Fruit fly (Drosophila melanogaster) whole organism, embryonic: ENCODE results near the gene CG8460.
A peak's percentile ranks its signal among the peaks of the same experiment; 100 is the strongest.

Experiments used
- Blimp-1 ChIP-seq: fragments of 200-800 bp; sonication (Bioruptor generic); optimal IDR thresholded peaks from 3 replicates; lab custom pipeline; 2018; ENCODE audit warnings: missing biosample characterization, missing genetic modification characterization, mild to moderate bottlenecking, moderate library complexity, missing genetic modification reagents
- Bteb2 ChIP-seq: fragments of 200-800 bp; sonication (Bioruptor generic); optimal IDR thresholded peaks from 2 replicates; lab custom pipeline; 2016; ENCODE audit warnings: missing biosample characterization, missing genetic modification characterization
- CG10366 ChIP-seq: fragments of 200-800 bp; sonication (Bioruptor generic); IDR thresholded peaks from 2 replicates; pipeline ENCODE4 v1.3.6; 2022; ENCODE audit warnings: missing biosample characterization, missing genetic modification characterization
- CG11560 ChIP-seq: fragments of 200-800 bp; sonication (Bioruptor generic); IDR thresholded peaks from 3 replicates; pipeline ENCODE4 v1.3.6; 2022; ENCODE audit warnings: missing biosample characterization, missing genetic modification characterization
- CG12104 ChIP-seq: fragments of 200-800 bp; sonication (Bioruptor generic); optimal IDR thresholded peaks from 3 replicates; lab custom pipeline; 2016; ENCODE audit warnings: missing biosample characterization, missing genetic modification characterization
- CG12391 ChIP-seq: fragments of 200-800 bp; sonication (Bioruptor generic); optimal IDR thresholded peaks from 3 replicates; lab custom pipeline; 2018; ENCODE audit warnings: missing biosample characterization, mild to moderate bottlenecking, missing genetic modification characterization, moderate library complexity
- CG12659 ChIP-seq: fragments of 200-800 bp; sonication (Bioruptor generic); optimal IDR thresholded peaks from 3 replicates; lab custom pipeline; 2017; ENCODE audit warnings: mild to moderate bottlenecking, missing biosample characterization, missing genetic modification reagents, missing genetic modification characterization
- CG15073 ChIP-seq: fragments of 200-800 bp; sonication (Bioruptor generic); optimal IDR thresholded peaks from 2 replicates; lab custom pipeline; 2016; ENCODE audit warnings: missing biosample characterization, missing genetic modification characterization
- CG16813 ChIP-seq: fragments of 200-800 bp; sonication (Bioruptor generic); IDR thresholded peaks from 3 replicates; pipeline ENCODE4 v1.3.6; 2022; ENCODE audit warnings: missing biosample characterization, missing genetic modification characterization; ENCODE audit not compliant: partially characterized antibody
- CG2875 ChIP-seq: fragments of 200-800 bp; sonication (Bioruptor generic); optimal IDR thresholded peaks from 2 replicates; lab custom pipeline; 2017; ENCODE audit warnings: missing biosample characterization, mild to moderate bottlenecking, missing genetic modification characterization, missing genetic modification reagents
- CG30403 ChIP-seq: fragments of 200-800 bp; sonication (Bioruptor generic); optimal IDR thresholded peaks from 3 replicates; lab custom pipeline; 2016; ENCODE audit warnings: missing biosample characterization, missing genetic modification characterization
- CG34376 ChIP-seq: fragments of 200-800 bp; sonication (Bioruptor generic); optimal IDR thresholded peaks from 2 replicates; lab custom pipeline; 2018; ENCODE audit warnings: missing biosample characterization, mild to moderate bottlenecking, missing genetic modification characterization
- CG4707 ChIP-seq: fragments of 200-800 bp; sonication (Bioruptor generic); optimal IDR thresholded peaks from 2 replicates; lab custom pipeline; 2018; ENCODE audit warnings: missing biosample characterization, mild to moderate bottlenecking, missing genetic modification characterization, moderate library complexity
- CG8089 ChIP-seq: fragments of 200-800 bp; sonication (Bioruptor generic); optimal IDR thresholded peaks from 3 replicates; lab custom pipeline; 2016; ENCODE audit warnings: missing biosample characterization, missing genetic modification characterization
- CG8281 ChIP-seq: fragments of 200-800 bp; sonication (Bioruptor generic); optimal IDR thresholded peaks from 2 replicates; lab custom pipeline; 2018; ENCODE audit warnings: missing biosample characterization, mild to moderate bottlenecking, missing genetic modification characterization, moderate library complexity
- CG8388 ChIP-seq: fragments of 200-800 bp; sonication (Bioruptor generic); optimal IDR thresholded peaks from 2 replicates; lab custom pipeline; 2019; ENCODE audit warnings: missing biosample characterization, mild to moderate bottlenecking, missing genetic modification characterization, moderate library complexity
- CG9932 ChIP-seq: fragments of 200-800 bp; sonication (Bioruptor generic); IDR thresholded peaks from 2 replicates; pipeline ENCODE4 v1.3.6; 2022; ENCODE audit warnings: missing biosample characterization, missing genetic modification characterization
- Chrac-16 ChIP-seq: fragments of 200-800 bp; sonication (Bioruptor generic); optimal IDR thresholded peaks from 3 replicates; lab custom pipeline; 2016; ENCODE audit warnings: missing biosample characterization, missing genetic modification characterization
- D ChIP-seq, 2 experiments: fragments of 200-800 bp in 1 of 2; fragments of >200 bp in 1 of 2; sonication (Bioruptor generic) in 1 of 2; optimal IDR thresholded peaks; 2 replicates in 1 of 2; 3 replicates in 1 of 2; lab custom pipeline; 2017; ENCODE audit warnings: mild to moderate bottlenecking in 1 of 2, missing biosample characterization in 1 of 2, missing genetic modification characterization in 1 of 2, missing genetic modification reagents in 1 of 2
- D19A ChIP-seq: fragments of 200-800 bp; optimal IDR thresholded peaks from 3 replicates; lab custom pipeline; 2019; ENCODE audit warnings: missing biosample characterization, mild to moderate bottlenecking, missing genetic modification characterization, moderate library complexity
- D19B ChIP-seq: fragments of 200-800 bp; sonication (Bioruptor generic); optimal IDR thresholded peaks from 2 replicates; lab custom pipeline; 2017; ENCODE audit warnings: missing biosample characterization, mild to moderate bottlenecking, missing genetic modification characterization
- E2f2 ChIP-seq: fragments of 200-800 bp; sonication (Bioruptor generic); IDR thresholded peaks from 2 replicates; pipeline ENCODE4 v1.3.6; 2022; ENCODE audit warnings: missing biosample characterization, missing genetic modification characterization
- Fer2 ChIP-seq: fragments of 200-800 bp; sonication (Bioruptor generic); optimal IDR thresholded peaks from 2 replicates; lab custom pipeline; 2018; ENCODE audit warnings: missing biosample characterization, mild to moderate bottlenecking, missing genetic modification characterization, moderate library complexity
- H15 ChIP-seq: fragments of 200-800 bp; sonication (Bioruptor generic); IDR thresholded peaks from 3 replicates; pipeline ENCODE4 v1.3.6; 2022; ENCODE audit warnings: missing biosample characterization, missing genetic modification characterization
- MESR4 ChIP-seq: fragments of 200-800 bp; sonication (Bioruptor generic); optimal IDR thresholded peaks from 2 replicates; lab custom pipeline; 2018; ENCODE audit warnings: missing biosample characterization, mild to moderate bottlenecking, missing genetic modification characterization, moderate library complexity
- NFAT ChIP-seq: fragments of 200-800 bp; sonication (Bioruptor generic); IDR thresholded peaks from 2 replicates; pipeline ENCODE4 v1.3.6; 2022; ENCODE audit warnings: missing biosample characterization, missing genetic modification characterization
- NfI ChIP-seq: fragments of 200-800 bp; sonication (Bioruptor generic); optimal IDR thresholded peaks from 3 replicates; lab custom pipeline; 2018; ENCODE audit warnings: missing biosample characterization, mild to moderate bottlenecking, missing genetic modification characterization, moderate library complexity
- Pdp1 ChIP-seq, 2 experiments: fragments of 200-800 bp; sonication (Bioruptor generic); optimal IDR thresholded peaks; 3 replicates each; lab custom pipeline; 2016; ENCODE audit warnings: missing biosample characterization in 2 of 2, missing genetic modification characterization in 2 of 2, mild to moderate bottlenecking in 1 of 2, moderate library complexity in 1 of 2
- Ptx1 ChIP-seq: fragments of 200-800 bp; sonication (Bioruptor generic); IDR thresholded peaks from 2 replicates; pipeline ENCODE4 v1.3.6; 2022; ENCODE audit warnings: missing biosample characterization, missing genetic modification characterization
- Trl ChIP-seq, 3 experiments: fragments of >200 bp in 2 of 3; fragments of 200-800 bp in 1 of 3; sonication (Bioruptor generic) in 1 of 3; optimal IDR thresholded peaks; 2 replicates in 1 of 3; 3 replicates in 2 of 3; lab custom pipeline; 2016 to 2017; ENCODE audit warnings: missing biosample characterization in 1 of 3, missing genetic modification characterization in 1 of 3
- ab ChIP-seq: fragments of 200-800 bp; sonication (Bioruptor generic); optimal IDR thresholded peaks from 2 replicates; lab custom pipeline; 2016; ENCODE audit warnings: missing biosample characterization, missing genetic modification characterization
- bsh ChIP-seq, 2 experiments: fragments of 200-800 bp; sonication (Bioruptor generic); optimal IDR thresholded peaks; 2 replicates each; lab custom pipeline; 2017 to 2018; ENCODE audit warnings: mild to moderate bottlenecking in 2 of 2, missing biosample characterization in 2 of 2, missing genetic modification characterization in 2 of 2, moderate library complexity in 1 of 2
- cad ChIP-seq: fragments of >200 bp; optimal IDR thresholded peaks from 2 replicates; lab custom pipeline; 2017; ENCODE audit warnings: missing biosample characterization, missing genetic modification characterization
- dysf ChIP-seq: fragments of 200-800 bp; sonication (Bioruptor generic); IDR thresholded peaks from 3 replicates; pipeline ENCODE4 v1.3.6; 2022; ENCODE audit warnings: missing biosample characterization, missing genetic modification characterization
- fd96Cb ChIP-seq: fragments of 200-800 bp; sonication (Bioruptor generic); optimal IDR thresholded peaks from 2 replicates; lab custom pipeline; 2018; ENCODE audit warnings: missing biosample characterization, mild to moderate bottlenecking, missing genetic modification characterization, moderate library complexity
- gem ChIP-seq: fragments of 200-800 bp; sonication (Bioruptor generic); optimal IDR thresholded peaks from 2 replicates; lab custom pipeline; 2019; ENCODE audit warnings: missing biosample characterization, mild to moderate bottlenecking, missing genetic modification characterization, moderate library complexity
- jing ChIP-seq: fragments of 200-800 bp; sonication (Bioruptor generic); optimal IDR thresholded peaks from 2 replicates; lab custom pipeline; 2018; ENCODE audit warnings: missing biosample characterization, mild to moderate bottlenecking, missing genetic modification characterization
- mam ChIP-seq: fragments of 200-800 bp; sonication (Bioruptor generic); optimal IDR thresholded peaks from 3 replicates; lab custom pipeline; 2016; ENCODE audit warnings: missing biosample characterization, missing genetic modification characterization
- nmo ChIP-seq: fragments of 200-800 bp; sonication (Bioruptor generic); optimal IDR thresholded peaks from 2 replicates; lab custom pipeline; 2018; ENCODE audit warnings: missing biosample characterization, mild to moderate bottlenecking, missing genetic modification characterization, moderate library complexity
- peb ChIP-seq: fragments of 200-800 bp; sonication (Bioruptor generic); IDR thresholded peaks from 2 replicates; pipeline ENCODE4 v1.3.6; 2022; ENCODE audit warnings: missing biosample characterization, missing genetic modification characterization
- pfk ChIP-seq: fragments of 200-800 bp; sonication (Bioruptor generic); optimal IDR thresholded peaks from 2 replicates; lab custom pipeline; 2018; ENCODE audit warnings: missing biosample characterization, mild to moderate bottlenecking, missing genetic modification characterization, moderate library complexity
- phol ChIP-seq: fragments of 200-800 bp; sonication (Bioruptor generic); optimal IDR thresholded peaks from 3 replicates; lab custom pipeline; 2018; ENCODE audit warnings: missing biosample characterization, mild to moderate bottlenecking, missing genetic modification characterization, moderate library complexity
- pum ChIP-seq: fragments of 200-800 bp; sonication (Bioruptor generic); optimal IDR thresholded peaks from 2 replicates; lab custom pipeline; 2016; ENCODE audit warnings: missing biosample characterization, missing genetic modification characterization
- sens-2 ChIP-seq: fragments of 200-800 bp; sonication (Bioruptor generic); IDR thresholded peaks from 2 replicates; pipeline ENCODE4 v1.3.6; 2022; ENCODE audit warnings: missing biosample characterization, missing genetic modification characterization
- sisA ChIP-seq: fragments of 200-800 bp; sonication (Bioruptor generic); IDR thresholded peaks from 2 replicates; pipeline ENCODE4 v1.3.6; 2022; ENCODE audit warnings: missing biosample characterization, missing genetic modification characterization
- zfh1 ChIP-seq: fragments of 200-800 bp; sonication (Bioruptor generic); IDR thresholded peaks from 3 replicates; pipeline ENCODE4 v1.3.6; 2022; ENCODE audit warnings: missing biosample characterization, missing genetic modification characterization

Gene CG8460

DNA sequence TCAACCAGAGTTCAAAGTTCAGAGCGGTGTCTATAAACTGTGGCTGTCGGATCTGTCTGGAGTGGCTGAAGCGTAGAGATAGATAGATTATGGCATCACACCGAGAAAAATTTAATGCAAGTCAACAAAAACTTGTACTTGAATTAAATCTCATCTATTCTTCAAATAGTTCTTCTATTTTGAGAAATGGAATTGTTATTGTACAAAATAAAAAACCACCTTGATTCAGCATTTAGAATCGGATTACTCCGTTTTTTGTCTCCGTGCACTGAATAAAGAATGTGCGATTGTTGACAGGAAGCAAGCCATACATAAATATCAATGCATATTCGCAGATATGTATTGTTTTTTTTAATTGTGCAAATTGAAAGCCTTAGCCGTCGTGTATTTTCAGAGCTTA, 32.6 kb downstream of the CG8460 start (continued):
- peak; percentile 45; the same call in 1 of the 2 replicates for TF ChIP-seq CG9932 (GFP tag; lab: Robert Waterston, UW)
- peak; percentile 7 for TF ChIP-seq CG8388 (GFP tag; lab: Kevin White, UChicago)
- no peak for TF ChIP-seq CG2875 (GFP tag; lab: Kevin White, UChicago)
- TF ChIP-seq Blimp-1 (GFP tag; lab: Kevin White, UChicago) = peak; percentile 9
- TF ChIP-seq CG10366 (GFP tag; lab: Robert Waterston, UW) = peak; percentile 31; the same call in 1 of the 2 replicates
- TF ChIP-seq cad (GFP tag; lab: Kevin White, UChicago) = no peak
- peak; percentile 32 for TF ChIP-seq nmo (GFP tag; lab: Kevin White, UChicago)
- no peak for TF ChIP-seq CG16813
- peak; percentile 25; the same call in 1 of the 2 replicates for TF ChIP-seq sisA

dm6 chr2L:8230255-8230654, 33.3 kb downstream of the CG8460 start:
- no peak for TF ChIP-seq Pdp1 (GFP tag; optimal IDR thresholded peaks at IDR 0.05; lab: Kevin White, UChicago)
- TF ChIP-seq Bteb2 (GFP tag; lab: Kevin White, UChicago) = no peak
- TF ChIP-seq CG15073 (GFP tag; lab: Kevin White, UChicago) = no peak
- TF ChIP-seq CG9932 (GFP tag; lab: Robert Waterston, UW) = no peak
- peak; percentile 4 for TF ChIP-seq phol (tag; lab: Kevin White, UChicago)
- no peak for TF ChIP-seq H15 (GFP tag; lab: Robert Waterston, UW)
- TF ChIP-seq ab (GFP tag; lab: Kevin White, UChicago) = no peak
- TF ChIP-seq gem (tag; lab: Kevin White, UChicago) = peak; percentile 15
- TF ChIP-seq CG11560 = no peak
- TF ChIP-seq mam = no peak
- no peak for TF ChIP-seq CG12659 (GFP tag; lab: Kevin White, UChicago)
- peak; percentile 7 for TF ChIP-seq Blimp-1 (GFP tag; lab: Kevin White, UChicago)
- no peak for TF ChIP-seq pfk
- TF ChIP-seq CG8281 (tag; lab: Kevin White, UChicago) = no peak
- no peak for TF ChIP-seq E2f2 (GFP tag; lab: Robert Waterston, UW)
- no peak for TF ChIP-seq CG8089 (GFP tag; lab: Kevin White, UChicago)

DNA sequence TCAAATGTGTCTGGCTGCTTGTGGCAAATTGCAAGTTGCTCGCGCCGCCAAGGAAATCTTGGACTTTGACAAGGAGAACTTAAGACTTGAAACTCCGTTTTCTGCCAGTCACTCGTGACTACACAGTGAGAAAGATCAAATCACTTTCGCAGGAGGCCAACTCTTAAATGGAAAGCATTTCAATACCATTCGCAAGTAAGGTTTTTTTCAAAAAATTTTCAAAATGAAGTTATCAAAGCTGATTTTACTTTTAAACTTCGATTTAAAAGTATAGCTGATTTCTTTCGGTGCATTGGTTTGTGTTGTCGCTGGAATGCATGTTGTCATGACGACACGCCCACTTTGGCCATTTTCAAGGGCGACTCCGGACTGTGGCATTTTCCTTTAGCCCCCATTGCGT, 35.4 kb downstream of the CG8460 start:
- TF ChIP-seq CG12391 (tag; lab: Kevin White, UChicago) (peak; percentile 8), Ptx1 (GFP tag; lab: Robert Waterston, UW) (peak; percentile 29; the same call in 1 of the 2 replicates), CG4707 (GFP tag; lab: Kevin White, UChicago) (no peak), CG30403 (peak; percentile 5), zfh1 (GFP tag; lab: Robert Waterston, UW) (no peak), sens-2 (GFP tag; lab: Robert Waterston, UW) (0 out of 2 replicates have a peak, but pooled peaks have one; percentile 17), nmo (GFP tag; lab: Kevin White, UChicago) (no peak), pum (GFP tag; lab: Kevin White, UChicago) (no peak), Chrac-16 (no peak), MESR4 (GFP tag; lab: Kevin White, UChicago) (no peak), Fer2 (tag; lab: Kevin White, UChicago) (no peak), Bteb2 (GFP tag; lab: Kevin White, UChicago) (no peak), D (optimal IDR thresholded peaks at IDR 0.05; lab: Kevin White, UChicago) (no peak), D (GFP tag; optimal IDR thresholded peaks at IDR 0.05; lab: Kevin White, UChicago) (no peak), fd96Cb (tag; lab: Kevin White, UChicago) (peak; percentile 7), peb (GFP tag; lab: Robert Waterston, UW) (no peak), Blimp-1 (GFP tag; lab: Kevin White, UChicago) (peak; percentile 3), CG34376 (GFP tag; lab: Kevin White, UChicago) (no peak), Trl (optimal IDR thresholded peaks at IDR 0.05; lab: Kevin White, UChicago) (no peak), Trl (GFP tag; optimal IDR thresholded peaks at IDR 0.05; lab: Kevin White, UChicago) (no peak), jing (GFP tag; lab: Kevin White, UChicago) (no peak), dysf (GFP tag; lab: Robert Waterston, UW) (0 out of 3 replicates have a peak, but pooled peaks have one; percentile 23), D19B (GFP tag; lab: Kevin White, UChicago) (no peak), CG10366 (GFP tag; lab: Robert Waterston, UW) (no peak), NFAT (GFP tag; lab: Robert Waterston, UW) (no peak), gem (tag; lab: Kevin White, UChicago) (peak; percentile 45), bsh (GFP tag; optimal IDR thresholded peaks at IDR 0.05; lab: Kevin White, UChicago) (peak; percentile 39 to 91), CG12104 (GFP tag; lab: Kevin White, UChicago) (no peak), NfI (no peak), D19A (tag; lab: Kevin White, UChicago) (no peak)
